Worm (Caenorhabditis elegans) whole organism, young adult: Measurements from ENCODE around the gene nsy-1.

Experiments used
- F22D6.2 ChIP-seq: sonication (generic microtip); optimal IDR thresholded peaks from 2 replicates; lab custom pipeline; 2016; ENCODE audit warnings: mild to moderate bottlenecking, missing genetic modification characterization, missing compliant biosample characterization
- F23B12.7 ChIP-seq: sonication (generic microtip); optimal IDR thresholded peaks from 2 replicates; lab custom pipeline; 2017; ENCODE audit warnings: missing genetic modification characterization, mild to moderate bottlenecking, missing compliant biosample characterization, antibody characterized with exemption, moderate library complexity; ENCODE audit not compliant: insufficient read depth
- F49E8.2 ChIP-seq: sonication (generic microtip); optimal IDR thresholded peaks from 3 replicates; lab custom pipeline; 2017; ENCODE audit warnings: missing genetic modification characterization, mild to moderate bottlenecking, missing compliant biosample characterization, antibody characterized with exemption, moderate library complexity; ENCODE audit not compliant: insufficient read depth
- F57C9.4 ChIP-seq: sonication (generic microtip); optimal IDR thresholded peaks from 2 replicates; lab custom pipeline; 2017; ENCODE audit warnings: mild to moderate bottlenecking, missing genetic modification characterization, missing compliant biosample characterization
- T26A5.8 ChIP-seq: sonication (generic microtip); optimal IDR thresholded peaks from 2 replicates; lab custom pipeline; 2016; ENCODE audit warnings: missing genetic modification characterization, missing compliant biosample characterization
- ZK185.1 ChIP-seq: sonication (generic microtip); optimal IDR thresholded peaks from 2 replicates; lab custom pipeline; 2016; ENCODE audit warnings: mild to moderate bottlenecking, missing genetic modification characterization, missing compliant biosample characterization; ENCODE audit not compliant: poor library complexity, severe bottlenecking
- ama-1 ChIP-seq, 3 experiments: fragments of 150-350 bp in 1 of 3; sonication (generic microtip) in 2 of 3; optimal IDR thresholded peaks; 2 replicates each; lab custom pipeline; 2014 to 2018; ENCODE audit warnings: missing biosample characterization in 2 of 3, missing genetic modification characterization in 2 of 3, missing genetic modification reagents in 2 of 3
- aptf-2 ChIP-seq: fragments of 200-800 bp; sonication (Bioruptor generic); conservative IDR thresholded peaks from 2 replicates; pipeline ENCODE4 v1.3.6; 2022; ENCODE audit warnings: missing genetic modification reagents, missing genetic modification characterization, missing compliant biosample characterization
- atf-7 ChIP-seq: sonication (generic microtip); optimal IDR thresholded peaks from 2 replicates; lab custom pipeline; 2017; ENCODE audit warnings: mild to moderate bottlenecking, missing genetic modification characterization, missing compliant biosample characterization
- attf-5 ChIP-seq: fragments of 200-800 bp; sonication (Bioruptor generic); optimal IDR thresholded peaks from 2 replicates; lab custom pipeline; 2018; ENCODE audit warnings: mild to moderate bottlenecking, missing genetic modification characterization, missing compliant biosample characterization
- cebp-1 ChIP-seq, 2 experiments: fragments of 200-800 bp in 1 of 2; sonication (Bioruptor generic) in 1 of 2; sonication (generic microtip) in 1 of 2; IDR thresholded peaks in 1 of 2; optimal IDR thresholded peaks in 1 of 2; 2 replicates each; pipeline versions ENCODE4 v1.3.6 to Lab custom; 2017 to 2022; ENCODE audit warnings: missing compliant biosample characterization in 2 of 2, missing genetic modification characterization in 2 of 2, mild to moderate bottlenecking in 1 of 2, missing genetic modification reagents in 1 of 2, moderate library complexity in 1 of 2
- cebp-2 ChIP-seq: fragments of 200-800 bp; sonication (Bioruptor generic); IDR thresholded peaks from 2 replicates; pipeline ENCODE4 v1.3.6; 2022; ENCODE audit warnings: missing genetic modification characterization, missing compliant biosample characterization
- ceh-27 ChIP-seq: fragments of 200-800 bp; sonication (Bioruptor generic); optimal IDR thresholded peaks from 2 replicates; lab custom pipeline; 2018; ENCODE audit warnings: mild to moderate bottlenecking, missing genetic modification characterization, moderate library complexity, missing compliant biosample characterization
- dox-1 ChIP-seq: fragments of 200-800 bp; sonication (Bioruptor generic); IDR thresholded peaks from 2 replicates; pipeline ENCODE4 v1.3.6; 2022; ENCODE audit warnings: missing genetic modification reagents, missing genetic modification characterization, missing compliant biosample characterization
- egl-44 ChIP-seq: fragments of 200-800 bp; sonication (Bioruptor generic); IDR thresholded peaks from 2 replicates; pipeline ENCODE4 v1.3.6; 2022; ENCODE audit warnings: missing genetic modification reagents, missing genetic modification characterization, missing compliant biosample characterization
- egrh-3 ChIP-seq: fragments of 200-800 bp; sonication (Bioruptor generic); IDR thresholded peaks from 2 replicates; pipeline ENCODE4 v1.3.6; 2022; ENCODE audit warnings: missing genetic modification reagents, missing genetic modification characterization, missing compliant biosample characterization
- ekl-4 ChIP-seq: fragments of 200-800 bp; sonication (Bioruptor generic); IDR thresholded peaks from 2 replicates; pipeline ENCODE4 v1.3.6; 2022; ENCODE audit warnings: missing genetic modification reagents, missing genetic modification characterization, missing compliant biosample characterization
- lag-1 ChIP-seq: fragments of 200-800 bp; sonication (Bioruptor generic); IDR thresholded peaks from 2 replicates; pipeline ENCODE4 v1.3.6; 2022; ENCODE audit warnings: missing genetic modification reagents, missing genetic modification characterization, missing compliant biosample characterization
- let-526 ChIP-seq: fragments of 200-800 bp; sonication (Bioruptor generic); IDR thresholded peaks from 2 replicates; pipeline ENCODE4 v1.3.6; 2022; ENCODE audit warnings: missing genetic modification reagents, missing genetic modification characterization, missing compliant biosample characterization
- lin-26 ChIP-seq: fragments of 200-800 bp; sonication (Bioruptor generic); IDR thresholded peaks from 2 replicates; pipeline ENCODE4 v1.3.6; 2022; ENCODE audit warnings: missing genetic modification reagents, missing genetic modification characterization, missing compliant biosample characterization
- lin-40 ChIP-seq: sonication (generic microtip); optimal IDR thresholded peaks from 2 replicates; lab custom pipeline; 2016; ENCODE audit warnings: missing genetic modification characterization, mild to moderate bottlenecking, missing compliant biosample characterization, missing genotype, missing genetic modification reagents
- lsl-1 ChIP-seq: fragments of 200-800 bp; sonication (Bioruptor generic); optimal IDR thresholded peaks from 2 replicates; lab custom pipeline; 2018; ENCODE audit warnings: mild to moderate bottlenecking, missing genetic modification characterization, moderate library complexity, missing compliant biosample characterization
- madf-10 ChIP-seq: sonication (generic microtip); optimal IDR thresholded peaks from 2 replicates; lab custom pipeline; 2016; ENCODE audit warnings: mild to moderate bottlenecking, missing genetic modification characterization, missing compliant biosample characterization
- madf-3 ChIP-seq: fragments of 200-800 bp; sonication (Bioruptor generic); IDR thresholded peaks from 2 replicates; pipeline ENCODE4 v1.3.6; 2022; ENCODE audit warnings: missing genetic modification reagents, missing genetic modification characterization, missing compliant biosample characterization
- madf-8 ChIP-seq: fragments of 200-800 bp; sonication (Bioruptor generic); conservative IDR thresholded peaks from 2 replicates; pipeline ENCODE4 v1.3.6; 2022; ENCODE audit warnings: missing genetic modification reagents, missing genetic modification characterization, missing compliant biosample characterization
- nhr-80 ChIP-seq: sonication (generic microtip); optimal IDR thresholded peaks from 2 replicates; lab custom pipeline; 2016; ENCODE audit warnings: missing genetic modification characterization, missing compliant biosample characterization
- nhr-90 ChIP-seq: sonication (generic microtip); optimal IDR thresholded peaks from 2 replicates; lab custom pipeline; 2016; ENCODE audit warnings: missing genotype, mild to moderate bottlenecking, missing genetic modification characterization, missing compliant biosample characterization
- repo-1 ChIP-seq: sonication (generic microtip); optimal IDR thresholded peaks from 2 replicates; lab custom pipeline; 2017; ENCODE audit warnings: mild to moderate bottlenecking, missing genetic modification characterization, missing compliant biosample characterization
- rpc-1 ChIP-seq, 2 experiments: fragments of 150-350 bp in 1 of 2; sonication (generic microtip) in 1 of 2; optimal IDR thresholded peaks; 2 replicates each; lab custom pipeline; 2014 to 2018; ENCODE audit warnings: missing biosample characterization in 1 of 2, missing genetic modification characterization in 1 of 2, missing genetic modification reagents in 1 of 2, missing genotype in 1 of 2
- snpc-3.4 ChIP-seq: sonication (generic microtip); optimal IDR thresholded peaks from 2 replicates; lab custom pipeline; 2017; ENCODE audit warnings: missing genetic modification characterization, mild to moderate bottlenecking, missing compliant biosample characterization, antibody characterized with exemption, moderate library complexity, missing genotype, missing genetic modification reagents
- somi-1 ChIP-seq: fragments of 200-800 bp; sonication (Bioruptor generic); optimal IDR thresholded peaks from 2 replicates; lab custom pipeline; 2018; ENCODE audit warnings: mild to moderate bottlenecking, missing genetic modification characterization, missing compliant biosample characterization
- tbp1 ChIP-seq: fragments of 200-800 bp; sonication (Bioruptor generic); optimal IDR thresholded peaks from 2 replicates; lab custom pipeline; 2018; ENCODE audit warnings: mild to moderate bottlenecking, missing genetic modification characterization, missing compliant biosample characterization
- tlf-1 ChIP-seq: fragments of 200-800 bp; sonication (Bioruptor generic); optimal IDR thresholded peaks from 2 replicates; lab custom pipeline; 2018; ENCODE audit warnings: mild to moderate bottlenecking, missing genetic modification characterization, missing compliant biosample characterization
- zim-3 ChIP-seq: sonication (generic microtip); optimal IDR thresholded peaks from 2 replicates; lab custom pipeline; 2017; ENCODE audit warnings: mild to moderate bottlenecking, missing genetic modification characterization, moderate library complexity, missing compliant biosample characterization
- ztf-26 ChIP-seq: sonication (generic microtip); optimal IDR thresholded peaks from 2 replicates; lab custom pipeline; 2017; ENCODE audit warnings: missing genetic modification characterization, missing compliant biosample characterization
- ztf-28 ChIP-seq: fragments of 200-800 bp; sonication (Bioruptor generic); IDR thresholded peaks from 2 replicates; pipeline ENCODE4 v1.3.6; 2022; ENCODE audit warnings: missing genetic modification reagents, missing genetic modification characterization, missing compliant biosample characterization

Gene nsy-1

ce11 chrII:5019389-5020108 is 3.0 kb upstream of the nsy-1 start:
- peak; percentile 18 for TF ChIP-seq ZK185.1 (tag; lab: Kevin White, UChicago)
- TF ChIP-seq madf-10 (tag; lab: Kevin White, UChicago), result peak; percentile 17
- no peak for TF ChIP-seq madf-8 (GFP tag; lab: Robert Waterston, UW)
- TF ChIP-seq egrh-3 (GFP tag; lab: Robert Waterston, UW), result no peak
- TF ChIP-seq rpc-1 (optimal IDR thresholded peaks at IDR 0.05; lab: Kevin White, UChicago), result no peak
- TF ChIP-seq rpc-1 (tag; optimal IDR thresholded peaks at IDR 0.05; lab: Kevin White, UChicago), result no peak
- TF ChIP-seq F49E8.2 (tag; lab: Kevin White, UChicago), result no peak
- TF ChIP-seq nhr-80 (tag; lab: Kevin White, UChicago), result peak; percentile 90
- TF ChIP-seq attf-5, result peak; percentile 38
- peak; percentile 10 for TF ChIP-seq somi-1 (GFP tag; lab: Kevin White, UChicago)
- no peak for TF ChIP-seq cebp-1 (GFP tag; IDR thresholded peaks at IDR 0.05; lab: Robert Waterston, UW)
- TF ChIP-seq cebp-1 (tag; optimal IDR thresholded peaks at IDR 0.05; lab: Kevin White, UChicago), result peak; percentile 36
- TF ChIP-seq atf-7 (tag; lab: Kevin White, UChicago), result peak; percentile 18
- TF ChIP-seq tbp1 (GFP tag; lab: Kevin White, UChicago), result peak; percentile 13
- TF ChIP-seq dox-1 (GFP tag; lab: Robert Waterston, UW), result peak; percentile 60
- TF ChIP-seq lin-40 (tag; lab: Kevin White, UChicago), result peak; percentile 44
- TF ChIP-seq tlf-1, result no peak
- peak; percentile 39 for TF ChIP-seq ztf-26

DNA sequence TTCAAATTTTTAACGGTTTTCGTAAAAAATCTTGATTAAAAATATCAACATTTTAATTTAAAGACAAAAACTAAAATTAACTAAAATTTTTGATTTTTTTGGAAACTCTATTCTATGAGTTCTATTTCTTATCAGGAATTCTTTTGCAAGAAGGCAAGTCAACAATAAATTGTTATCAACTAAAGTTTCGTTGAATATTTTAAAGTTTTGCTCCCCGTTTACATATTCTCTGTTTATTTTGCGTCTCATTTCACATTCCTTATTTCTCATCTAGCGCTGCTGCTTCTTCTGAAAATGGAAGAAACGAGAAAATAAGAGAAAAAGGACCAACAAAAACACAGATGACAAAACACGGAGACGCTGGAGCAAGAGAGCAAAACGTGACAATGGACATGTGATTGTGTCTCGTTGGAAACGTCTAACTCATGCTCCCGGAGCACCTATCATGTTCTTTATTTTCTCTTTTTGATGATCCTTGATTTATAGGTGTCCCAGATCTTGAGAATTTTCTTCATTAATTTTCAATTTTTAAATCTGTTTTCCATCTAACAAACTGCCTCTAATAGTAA is 2.0 kb upstream of the nsy-1 start:
- TF ChIP-seq let-526 (GFP tag; lab: Robert Waterston, UW) (0 out of 2 replicates have a peak, but pooled peaks have one; percentile 23), F22D6.2 (tag; lab: Kevin White, UChicago) (no peak), ekl-4 (GFP tag; lab: Robert Waterston, UW) (no peak), ceh-27 (GFP tag; lab: Kevin White, UChicago) (no peak), nhr-90 (tag; lab: Kevin White, UChicago) (no peak), ztf-28 (GFP tag; lab: Robert Waterston, UW) (no peak), nhr-80 (tag; lab: Kevin White, UChicago) (peak; percentile 12), egl-44 (GFP tag; lab: Robert Waterston, UW) (no peak)

DNA sequence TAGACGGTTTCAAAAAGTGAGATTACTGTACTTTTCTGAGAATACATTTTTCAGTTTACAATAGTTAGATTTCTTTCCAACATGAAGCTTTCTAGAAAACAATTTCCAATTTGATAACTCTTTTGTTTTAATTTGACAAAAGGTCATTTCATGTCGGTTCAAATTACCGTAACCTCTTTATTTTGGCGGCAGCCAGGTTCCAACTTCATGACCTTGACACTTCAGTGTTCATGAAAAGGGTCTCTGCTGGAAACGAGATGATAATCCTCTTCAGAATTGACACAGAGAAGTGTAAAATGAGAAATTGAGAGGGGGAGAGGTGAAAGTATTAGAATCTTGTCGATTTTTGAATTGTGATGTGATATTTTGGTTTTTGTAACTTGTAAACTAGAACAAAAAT is 1.0 kb upstream of the nsy-1 start:
- no peak for TF ChIP-seq repo-1 (tag; lab: Kevin White, UChicago)
- TF ChIP-seq T26A5.8, result no peak
- no peak for TF ChIP-seq ama-1 (optimal IDR thresholded peaks at IDR 0.05; lab: Kevin White, UChicago)
- TF ChIP-seq ama-1 (GFP tag; optimal IDR thresholded peaks at IDR 0.05; lab: Kevin White, UChicago), result no peak
- TF ChIP-seq lsl-1, result no peak
- TF ChIP-seq lin-26, result no peak
- TF ChIP-seq F57C9.4 (tag; lab: Kevin White, UChicago), result no peak
- no peak for TF ChIP-seq lag-1 (GFP tag; lab: Robert Waterston, UW)
- TF ChIP-seq aptf-2 (GFP tag; lab: Robert Waterston, UW), result no peak
- no peak for TF ChIP-seq F23B12.7
- no peak for TF ChIP-seq ztf-26
- TF ChIP-seq cebp-2, result no peak
- TF ChIP-seq zim-3 (tag; lab: Kevin White, UChicago), result no peak
- TF ChIP-seq snpc-3.4 (tag; lab: Kevin White, UChicago), result no peak
- TF ChIP-seq madf-3, result no peak
- TF ChIP-seq let-526 (GFP tag; lab: Robert Waterston, UW), result no peak
